Fruit fly (Drosophila melanogaster) whole organism, prepupa: Measurements from ENCODE around the gene CG12680.

ENCODE experiments used
- Blimp-1 ChIP-seq: fragments of 200-800 bp; sonication (Bioruptor generic); optimal IDR thresholded peaks from 3 replicates; lab custom pipeline; 2017; ENCODE audit warnings: missing biosample characterization, missing genetic modification characterization, mild to moderate bottlenecking, moderate library complexity, missing genetic modification reagents
- CG10631 ChIP-seq: fragments of 200-800 bp; sonication (Bioruptor generic); optimal IDR thresholded peaks from 2 replicates; lab custom pipeline; 2016; ENCODE audit warnings: missing biosample characterization, missing genetic modification characterization
- CG10669 ChIP-seq: fragments of 200-800 bp; sonication (Bioruptor generic); optimal IDR thresholded peaks from 3 replicates; lab custom pipeline; 2018; ENCODE audit warnings: missing biosample characterization, mild to moderate bottlenecking, missing genetic modification characterization, moderate library complexity
- CG11902 ChIP-seq: fragments of 200-800 bp; sonication (Bioruptor generic); optimal IDR thresholded peaks from 3 replicates; lab custom pipeline; 2016; ENCODE audit warnings: missing biosample characterization, missing genetic modification characterization
- CG15336 ChIP-seq: fragments of 200-800 bp; sonication (Bioruptor generic); IDR thresholded peaks from 2 replicates; pipeline ENCODE4 v1.3.6; 2022; ENCODE audit warnings: missing biosample characterization, missing genetic modification characterization
- CG1621 ChIP-seq: fragments of 200-800 bp; sonication (Bioruptor generic); optimal IDR thresholded peaks from 3 replicates; lab custom pipeline; 2018; ENCODE audit warnings: missing biosample characterization, mild to moderate bottlenecking, missing genetic modification characterization
- CG16779 ChIP-seq: fragments of 200-800 bp; sonication (Bioruptor generic); optimal IDR thresholded peaks from 3 replicates; lab custom pipeline; 2017; ENCODE audit warnings: missing biosample characterization, mild to moderate bottlenecking, missing genetic modification characterization
- CG31627 ChIP-seq: fragments of 200-800 bp; sonication (Bioruptor generic); optimal IDR thresholded peaks from 3 replicates; lab custom pipeline; 2016; ENCODE audit warnings: missing biosample characterization, missing genetic modification characterization
- CG32006 ChIP-seq: fragments of 200-800 bp; sonication (Bioruptor generic); optimal IDR thresholded peaks from 3 replicates; lab custom pipeline; 2017; ENCODE audit warnings: missing biosample characterization, mild to moderate bottlenecking, missing genetic modification characterization
- CG34406 ChIP-seq: fragments of 200-800 bp; sonication (Bioruptor generic); optimal IDR thresholded peaks from 3 replicates; lab custom pipeline; 2016; ENCODE audit warnings: missing biosample characterization, missing genetic modification characterization
- CG3919 ChIP-seq: fragments of 200-800 bp; sonication (Bioruptor generic); optimal IDR thresholded peaks from 3 replicates; lab custom pipeline; 2016; ENCODE audit warnings: missing biosample characterization, missing genetic modification characterization
- CG6163 ChIP-seq: fragments of 200-800 bp; sonication (Bioruptor generic); IDR thresholded peaks from 3 replicates; pipeline ENCODE4 v1.3.6; 2022; ENCODE audit warnings: missing biosample characterization, missing genetic modification characterization
- CG6276 ChIP-seq: fragments of 200-800 bp; sonication (Bioruptor generic); optimal IDR thresholded peaks from 2 replicates; lab custom pipeline; 2017; ENCODE audit warnings: missing biosample characterization, mild to moderate bottlenecking, missing genetic modification characterization
- CG6792 ChIP-seq: fragments of 200-800 bp; sonication (Bioruptor generic); optimal IDR thresholded peaks from 3 replicates; lab custom pipeline; 2016; ENCODE audit warnings: missing biosample characterization, missing genetic modification characterization
- CG6808 ChIP-seq: fragments of 200-800 bp; sonication (Bioruptor generic); optimal IDR thresholded peaks from 3 replicates; lab custom pipeline; 2017; ENCODE audit warnings: missing biosample characterization, missing genetic modification characterization, mild to moderate bottlenecking, moderate library complexity, missing genetic modification reagents
- CG7368 ChIP-seq: fragments of 200-800 bp; sonication (Bioruptor generic); optimal IDR thresholded peaks from 3 replicates; lab custom pipeline; 2016; ENCODE audit warnings: missing biosample characterization, missing genetic modification characterization
- CG8319 ChIP-seq: fragments of 200-800 bp; sonication (Bioruptor generic); optimal IDR thresholded peaks from 3 replicates; lab custom pipeline; 2016; ENCODE audit warnings: missing biosample characterization, missing genetic modification characterization
- CG9139 ChIP-seq: fragments of 200-800 bp; sonication (Bioruptor generic); optimal IDR thresholded peaks from 3 replicates; lab custom pipeline; 2017; ENCODE audit warnings: missing biosample characterization, mild to moderate bottlenecking, missing genetic modification characterization
- Eip75B ChIP-seq: fragments of 200-800 bp; sonication (Bioruptor generic); optimal IDR thresholded peaks from 3 replicates; lab custom pipeline; 2016; ENCODE audit warnings: missing biosample characterization, missing genetic modification characterization
- Eip78C ChIP-seq: fragments of 200-800 bp; sonication (Bioruptor generic); peaks from one replicate; lab custom pipeline; 2016; ENCODE audit warnings: missing biosample characterization, missing genetic modification characterization
- Eip93F ChIP-seq: fragments of 200-800 bp; sonication (Bioruptor generic); optimal IDR thresholded peaks from 2 replicates; lab custom pipeline; 2016; ENCODE audit warnings: missing biosample characterization, mild to moderate bottlenecking, missing genetic modification characterization
- Ets21C ChIP-seq: fragments of 200-800 bp; sonication (Bioruptor generic); optimal IDR thresholded peaks from 3 replicates; lab custom pipeline; 2016; ENCODE audit warnings: missing biosample characterization, missing genetic modification characterization
- Ets96B ChIP-seq: fragments of 200-800 bp; optimal IDR thresholded peaks from 2 replicates; lab custom pipeline; 2019; ENCODE audit warnings: missing biosample characterization, mild to moderate bottlenecking, missing genetic modification characterization, moderate library complexity
- Gug ChIP-seq: fragments of 200-800 bp; sonication (Bioruptor generic); IDR thresholded peaks from 2 replicates; pipeline ENCODE4 v1.3.6; 2022; ENCODE audit warnings: missing biosample characterization, missing genetic modification characterization
- Hr4 ChIP-seq: fragments of 200-800 bp; sonication (Bioruptor generic); optimal IDR thresholded peaks from 3 replicates; lab custom pipeline; 2016; ENCODE audit warnings: missing biosample characterization, missing genetic modification characterization
- Met ChIP-seq: fragments of 200-800 bp; sonication (Bioruptor generic); optimal IDR thresholded peaks from 3 replicates; lab custom pipeline; 2016; ENCODE audit warnings: missing biosample characterization, missing genetic modification characterization
- Smox ChIP-seq: fragments of 200-800 bp; sonication (Bioruptor generic); optimal IDR thresholded peaks from 3 replicates; lab custom pipeline; 2016; ENCODE audit warnings: missing biosample characterization, missing genetic modification characterization
- Sox102F ChIP-seq: fragments of 200-800 bp; sonication (Bioruptor generic); optimal IDR thresholded peaks from 2 replicates; lab custom pipeline; 2016; ENCODE audit warnings: missing biosample characterization, mild to moderate bottlenecking, missing genetic modification characterization
- Sox14 ChIP-seq: fragments of 200-800 bp; sonication (Bioruptor generic); optimal IDR thresholded peaks from 3 replicates; lab custom pipeline; 2016; ENCODE audit warnings: missing biosample characterization, missing genetic modification characterization
- achi ChIP-seq: fragments of 200-800 bp; sonication (Bioruptor generic); optimal IDR thresholded peaks from 3 replicates; lab custom pipeline; 2016; ENCODE audit warnings: missing biosample characterization, missing genetic modification characterization
- acj6 ChIP-seq: fragments of 200-800 bp; sonication (Bioruptor generic); optimal IDR thresholded peaks from 3 replicates; lab custom pipeline; 2016; ENCODE audit warnings: missing biosample characterization, missing genetic modification characterization
- cyc ChIP-seq: fragments of 200-800 bp; sonication (Bioruptor generic); optimal IDR thresholded peaks from 3 replicates; lab custom pipeline; 2016; ENCODE audit warnings: missing biosample characterization, missing genetic modification characterization
- dac ChIP-seq: fragments of 200-800 bp; sonication (Bioruptor generic); optimal IDR thresholded peaks from 2 replicates; lab custom pipeline; 2017; ENCODE audit warnings: missing biosample characterization, mild to moderate bottlenecking, missing genetic modification characterization
- dsx ChIP-seq: fragments of 200-800 bp; optimal IDR thresholded peaks from 3 replicates; lab custom pipeline; 2019; ENCODE audit warnings: missing biosample characterization, mild to moderate bottlenecking, missing genetic modification characterization, moderate library complexity; ENCODE audit not compliant: poor library complexity, severe bottlenecking
- eg ChIP-seq: fragments of 200-800 bp; sonication (Bioruptor generic); IDR thresholded peaks from 3 replicates; pipeline ENCODE4 v1.3.6; 2022; ENCODE audit warnings: missing biosample characterization, missing genetic modification characterization
- esn ChIP-seq: fragments of 200-800 bp; sonication (Bioruptor generic); optimal IDR thresholded peaks from 2 replicates; lab custom pipeline; 2016; ENCODE audit warnings: missing biosample characterization, mild to moderate bottlenecking, missing genetic modification characterization, moderate library complexity
- fd59A ChIP-seq: fragments of 200-800 bp; sonication (Bioruptor generic); optimal IDR thresholded peaks from 2 replicates; lab custom pipeline; 2017; ENCODE audit warnings: missing biosample characterization, mild to moderate bottlenecking, missing genetic modification characterization, missing genetic modification reagents
- fd85E ChIP-seq: fragments of 200-800 bp; sonication (Bioruptor generic); optimal IDR thresholded peaks from 3 replicates; lab custom pipeline; 2016; ENCODE audit warnings: missing biosample characterization, missing genetic modification characterization
- fkh ChIP-seq: fragments of 200-800 bp; sonication (Bioruptor generic); optimal IDR thresholded peaks from 3 replicates; lab custom pipeline; 2017; ENCODE audit warnings: missing biosample characterization, mild to moderate bottlenecking, missing genetic modification characterization, moderate library complexity
- lz ChIP-seq: fragments of 200-800 bp; sonication (Bioruptor generic); optimal IDR thresholded peaks from 3 replicates; lab custom pipeline; 2016; ENCODE audit warnings: missing biosample characterization, missing genetic modification characterization
- net ChIP-seq: fragments of 200-800 bp; sonication (Bioruptor generic); optimal IDR thresholded peaks from 3 replicates; lab custom pipeline; 2016; ENCODE audit warnings: missing biosample characterization, missing genetic modification characterization
- pdm3 ChIP-seq: fragments of 200-800 bp; sonication (Bioruptor generic); optimal IDR thresholded peaks from 3 replicates; lab custom pipeline; 2016; ENCODE audit warnings: missing biosample characterization, missing genetic modification characterization
- salr ChIP-seq, 2 experiments: fragments of 200-800 bp; sonication (Bioruptor generic); optimal IDR thresholded peaks; 3 replicates each; lab custom pipeline; 2016 to 2018; ENCODE audit warnings: missing biosample characterization in 2 of 2, missing genetic modification characterization in 2 of 2, mild to moderate bottlenecking in 1 of 2
- ss ChIP-seq, 2 experiments: fragments of 200-800 bp; sonication (Bioruptor generic); optimal IDR thresholded peaks; 2 replicates in 1 of 2; 3 replicates in 1 of 2; lab custom pipeline; 2017 to 2018; ENCODE audit warnings: mild to moderate bottlenecking in 2 of 2, missing biosample characterization in 2 of 2, missing genetic modification characterization in 2 of 2, moderate library complexity in 1 of 2
- svp ChIP-seq: fragments of 200-800 bp; sonication (Bioruptor generic); peaks from one replicate; lab custom pipeline; 2016; ENCODE audit warnings: missing biosample characterization, missing genetic modification characterization
- topi ChIP-seq: fragments of 200-800 bp; sonication (Bioruptor generic); optimal IDR thresholded peaks from 3 replicates; lab custom pipeline; 2016; ENCODE audit warnings: missing biosample characterization, missing genetic modification characterization

The CG12680 gene

DNA sequence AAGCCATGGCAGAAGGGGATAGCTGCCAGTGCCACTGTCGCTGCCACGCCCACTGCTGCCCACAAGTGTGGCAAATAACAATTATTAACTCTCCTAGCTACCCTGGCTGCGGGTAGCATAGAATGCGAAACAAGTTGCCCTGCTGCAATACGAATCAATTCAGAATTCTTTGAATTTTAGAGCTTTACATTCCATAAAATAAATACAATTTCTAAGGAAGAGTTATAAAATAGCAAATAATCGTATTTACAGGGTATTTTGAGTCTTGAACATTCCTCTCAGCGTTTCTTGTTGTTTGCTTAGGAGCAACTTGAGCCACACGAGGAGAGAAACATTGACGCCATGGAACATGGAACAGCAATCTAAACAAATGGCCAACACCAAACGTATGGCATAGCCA is 14.8 kb upstream of the CG12680 start (continued):
- TF ChIP-seq CG9139 (GFP tag; lab: Kevin White, UChicago) (no peak), CG34406 (GFP tag; lab: Kevin White, UChicago) (no peak), fd59A (GFP tag; lab: Kevin White, UChicago) (no peak), topi (no peak), Eip75B (GFP tag; lab: Kevin White, UChicago) (no peak), eg (no peak), CG6276 (GFP tag; lab: Kevin White, UChicago) (peak; percentile 28), CG6792 (GFP tag; lab: Kevin White, UChicago) (no peak), CG1621 (tag; lab: Kevin White, UChicago) (no peak), CG3919 (GFP tag; lab: Kevin White, UChicago) (no peak), CG11902 (GFP tag; lab: Kevin White, UChicago) (no peak), achi (GFP tag; lab: Kevin White, UChicago) (peak; percentile 4)

DNA sequence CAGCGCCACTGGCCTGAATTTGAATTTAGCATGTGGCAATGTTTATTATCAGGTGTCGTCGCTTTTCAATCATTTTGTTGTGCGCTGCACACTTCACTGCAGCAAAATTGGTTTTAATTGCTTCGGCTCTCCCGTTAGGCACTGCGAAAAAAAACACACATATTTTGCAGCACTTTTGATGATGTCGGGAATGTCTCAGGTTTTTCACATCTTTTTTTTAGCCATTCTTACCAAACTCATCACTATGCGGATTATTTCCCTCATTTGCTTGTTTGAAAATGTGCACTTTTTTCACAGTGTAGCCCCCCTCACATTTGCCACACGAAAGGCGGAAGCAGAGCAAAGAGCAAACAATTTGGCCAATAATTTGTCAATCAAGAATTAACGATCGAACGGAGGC is 14.0 kb upstream of the CG12680 start:
- TF ChIP-seq Smox (no peak), fd59A (GFP tag; lab: Kevin White, UChicago) (no peak), Met (GFP tag; lab: Kevin White, UChicago) (no peak), CG11902 (GFP tag; lab: Kevin White, UChicago) (no peak), CG6276 (GFP tag; lab: Kevin White, UChicago) (peak; percentile 14), acj6 (GFP tag; lab: Kevin White, UChicago) (no peak), topi (no peak), CG15336 (GFP tag; lab: Robert Waterston, UW) (peak; percentile 37; the same call in 1 of the 2 replicates), CG32006 (peak; percentile 56), Hr4 (GFP tag; lab: Kevin White, UChicago) (peak; percentile 47), Gug (no peak), Blimp-1 (GFP tag; lab: Kevin White, UChicago) (no peak), CG10669 (GFP tag; lab: Kevin White, UChicago) (no peak), salr (GFP tag; optimal IDR thresholded peaks at IDR 0.05; lab: Kevin White, UChicago) (no peak), Sox14 (GFP tag; lab: Kevin White, UChicago) (no peak), Eip78C (GFP tag; lab: Kevin White, UChicago) (peak; percentile 60), Ets96B (no peak), net (GFP tag; lab: Kevin White, UChicago) (no peak), achi (GFP tag; lab: Kevin White, UChicago) (no peak), pdm3 (GFP tag; lab: Kevin White, UChicago) (no peak), eg (peak; percentile 45; the same call in 1 of the 3 replicates)

dm6 chrX:4985371-4985770 is 11.9 kb upstream of the CG12680 start:
- TF ChIP-seq CG6792 (GFP tag; lab: Kevin White, UChicago) (no peak), salr (GFP tag; optimal IDR thresholded peaks at IDR 0.05; lab: Kevin White, UChicago) (no peak), CG16779 (no peak), CG34406 (GFP tag; lab: Kevin White, UChicago) (no peak), CG7368 (GFP tag; lab: Kevin White, UChicago) (no peak), CG10631 (no peak), ss (GFP tag; optimal IDR thresholded peaks at IDR 0.05; lab: Kevin White, UChicago) (no peak), esn (GFP tag; lab: Kevin White, UChicago) (no peak), Gug (no peak), dac (GFP tag; lab: Kevin White, UChicago) (no peak), svp (GFP tag; lab: Kevin White, UChicago) (no peak), fkh (GFP tag; lab: Kevin White, UChicago) (no peak), Ets21C (no peak), Ets96B (no peak), CG31627 (GFP tag; lab: Kevin White, UChicago) (no peak), CG32006 (peak; percentile 25), topi (no peak), Eip93F (GFP tag; lab: Kevin White, UChicago) (no peak), achi (GFP tag; lab: Kevin White, UChicago) (no peak), CG6163 (no peak; the same call in 2 of the 3 replicates), fd85E (no peak), dsx (no peak), CG6808 (no peak), Eip75B (GFP tag; lab: Kevin White, UChicago) (no peak), CG8319 (GFP tag; lab: Kevin White, UChicago) (no peak), fd59A (GFP tag; lab: Kevin White, UChicago) (no peak), Smox (no peak), Sox14 (GFP tag; lab: Kevin White, UChicago) (no peak), Met (GFP tag; lab: Kevin White, UChicago) (no peak), Sox102F (no peak), cyc (GFP tag; lab: Kevin White, UChicago) (no peak), acj6 (GFP tag; lab: Kevin White, UChicago) (no peak), net (GFP tag; lab: Kevin White, UChicago) (no peak), lz (GFP tag; lab: Kevin White, UChicago) (no peak)
